Fruit fly (Drosophila melanogaster): ENCODE measurements around the gene MTA1-like.
A peak's percentile ranks its signal among the peaks of the same experiment; 100 is the strongest.

dm6 chr3R:5620387-5620956 is 28.1 kb downstream of the MTA1-like start:
- TF ChIP-seq Myc (optimal IDR thresholded peaks at IDR 0.05) (no peak), dmrt93B (GFP tag; optimal IDR thresholded peaks at IDR 0.05) (peak; percentile 41), CG32264 (GFP tag; optimal IDR thresholded peaks at IDR 0.05) (no peak), Hr78 (GFP tag; optimal IDR thresholded peaks at IDR 0.05) (no peak), ey (GFP tag; optimal IDR thresholded peaks at IDR 0.05) (peak; percentile 67), h (GFP tag; optimal IDR thresholded peaks at IDR 0.05) (peak; percentile 71), psq (GFP tag; optimal IDR thresholded peaks at IDR 0.05) (peak; percentile 58)
